Worm (Caenorhabditis elegans) whole organism, L2 larva: ENCODE measurements around the gene str-121.

Experiments used
- C34F6.9 ChIP-seq: fragments of 150-350 bp; optimal IDR thresholded peaks from 2 replicates; lab custom pipeline; 2014; ENCODE audit warnings: missing biosample characterization, missing genetic modification characterization
- F13H6.1 ChIP-seq: sonication (generic microtip); optimal IDR thresholded peaks from 2 replicates; lab custom pipeline; 2016; ENCODE audit warnings: missing genetic modification characterization, missing compliant biosample characterization
- R02D3.7 ChIP-seq: fragments of 150-350 bp; optimal IDR thresholded peaks from 2 replicates; lab custom pipeline; 2014; ENCODE audit warnings: missing biosample characterization, missing genetic modification characterization
- Y55F3AM.14 ChIP-seq: fragments of 200-800 bp; sonication (Bioruptor generic); optimal IDR thresholded peaks from 2 replicates; lab custom pipeline; 2018; ENCODE audit warnings: mild to moderate bottlenecking, missing genetic modification characterization, missing compliant biosample characterization
- ZK546.5 ChIP-seq: sonication (generic microtip); optimal IDR thresholded peaks from 2 replicates; lab custom pipeline; 2017; ENCODE audit warnings: missing biosample characterization, missing genetic modification characterization
- alr-1 ChIP-seq: fragments of 150-350 bp; optimal IDR thresholded peaks from 2 replicates; lab custom pipeline; 2014; ENCODE audit warnings: missing biosample characterization, missing genetic modification characterization
- aly-2 ChIP-seq: fragments of 150-350 bp; optimal IDR thresholded peaks from 2 replicates; lab custom pipeline; 2014; ENCODE audit warnings: missing biosample characterization, missing genetic modification characterization
- blmp-1 ChIP-seq: sonication (generic microtip); optimal IDR thresholded peaks from 2 replicates; lab custom pipeline; 2017; ENCODE audit warnings: missing genetic modification characterization, mild to moderate bottlenecking, missing compliant biosample characterization, antibody characterized with exemption, moderate library complexity; ENCODE audit not compliant: insufficient read depth
- ceh-16 ChIP-seq: fragments of 150-350 bp; optimal IDR thresholded peaks from 2 replicates; lab custom pipeline; 2014; ENCODE audit warnings: missing biosample characterization, missing genetic modification characterization
- ceh-82 ChIP-seq: fragments of 150-350 bp; optimal IDR thresholded peaks from 2 replicates; lab custom pipeline; 2014; ENCODE audit warnings: missing biosample characterization, missing genetic modification characterization
- crh-2 ChIP-seq: sonication (generic microtip); optimal IDR thresholded peaks from 2 replicates; lab custom pipeline; 2017; ENCODE audit warnings: missing biosample characterization, missing genetic modification characterization
- dmd-4 ChIP-seq: sonication (generic microtip); optimal IDR thresholded peaks from 2 replicates; lab custom pipeline; 2017; ENCODE audit warnings: missing biosample characterization, missing genetic modification characterization
- egl-27 ChIP-seq: sonication (generic microtip); optimal IDR thresholded peaks from 3 replicates; lab custom pipeline; 2017; ENCODE audit warnings: missing biosample characterization, missing genetic modification reagents, missing genetic modification characterization
- elt-1 ChIP-seq: fragments of 150-350 bp; optimal IDR thresholded peaks from 2 replicates; lab custom pipeline; 2014; ENCODE audit warnings: missing biosample characterization, missing genetic modification characterization
- elt-3 ChIP-seq: sonication (generic microtip); optimal IDR thresholded peaks from 2 replicates; lab custom pipeline; 2017; ENCODE audit warnings: missing biosample characterization, missing genetic modification characterization
- fos-1 ChIP-seq: fragments of 150-350 bp; optimal IDR thresholded peaks from 2 replicates; lab custom pipeline; 2014; ENCODE audit warnings: missing biosample characterization, missing genetic modification characterization
- lin-11 ChIP-seq: fragments of 150-350 bp; sonication (generic microtip); optimal IDR thresholded peaks from 2 replicates; lab custom pipeline; 2014; ENCODE audit warnings: missing biosample characterization, missing genetic modification characterization, inconsistent platforms, mixed read lengths
- lin-13 ChIP-seq: fragments of 150-350 bp; optimal IDR thresholded peaks from 2 replicates; lab custom pipeline; 2014; ENCODE audit warnings: missing biosample characterization, missing genetic modification reagents, missing genetic modification characterization
- lin-39 ChIP-seq: fragments of 150-350 bp; optimal IDR thresholded peaks from 2 replicates; lab custom pipeline; 2014; ENCODE audit warnings: missing biosample characterization, missing genetic modification reagents, missing genetic modification characterization
- mab-5 ChIP-seq: fragments of 150-350 bp; optimal IDR thresholded peaks from 2 replicates; lab custom pipeline; 2014; ENCODE audit warnings: missing biosample characterization, missing genetic modification characterization
- mbf-1 ChIP-seq: sonication (generic microtip); optimal IDR thresholded peaks from 2 replicates; lab custom pipeline; 2017; ENCODE audit warnings: missing biosample characterization, missing genetic modification characterization
- mdl-1 ChIP-seq, 2 experiments: fragments of 150-350 bp in 1 of 2; sonication (generic microtip) in 1 of 2; optimal IDR thresholded peaks; 2 replicates each; lab custom pipeline; 2017; ENCODE audit warnings: missing biosample characterization in 2 of 2, missing genetic modification characterization in 2 of 2
- nhr-10 ChIP-seq: sonication (generic microtip); optimal IDR thresholded peaks from 2 replicates; lab custom pipeline; 2017; ENCODE audit warnings: missing biosample characterization, missing genetic modification characterization
- nhr-12 ChIP-seq: fragments of 150-350 bp; optimal IDR thresholded peaks from 2 replicates; lab custom pipeline; 2014; ENCODE audit warnings: missing biosample characterization, missing genetic modification characterization
- nhr-129 ChIP-seq: fragments of 150-350 bp; optimal IDR thresholded peaks from 2 replicates; lab custom pipeline; 2014; ENCODE audit warnings: missing biosample characterization, missing genetic modification characterization
- nhr-77 ChIP-seq: fragments of 150-350 bp; optimal IDR thresholded peaks from 2 replicates; lab custom pipeline; 2014; ENCODE audit warnings: missing biosample characterization, missing genetic modification characterization
- peb-1 ChIP-seq: fragments of 150-350 bp; optimal IDR thresholded peaks from 2 replicates; lab custom pipeline; 2014; ENCODE audit warnings: missing biosample characterization, missing genetic modification characterization
- sem-4 ChIP-seq: fragments of 150-350 bp; optimal IDR thresholded peaks from 2 replicates; lab custom pipeline; 2014; ENCODE audit warnings: missing biosample characterization, missing genetic modification reagents, missing genetic modification characterization
- skn-1 ChIP-seq: sonication (generic microtip); optimal IDR thresholded peaks from 2 replicates; lab custom pipeline; 2017; ENCODE audit warnings: missing biosample characterization, missing genetic modification characterization
- sma-3 ChIP-seq: sonication (generic microtip); optimal IDR thresholded peaks from 2 replicates; lab custom pipeline; 2016; ENCODE audit warnings: missing genetic modification reagents, missing genetic modification characterization, missing compliant biosample characterization
- unc-39 ChIP-seq: fragments of 150-350 bp; optimal IDR thresholded peaks from 2 replicates; lab custom pipeline; 2014; ENCODE audit warnings: missing biosample characterization, missing genetic modification characterization
- unc-62 ChIP-seq: fragments of 150-350 bp; optimal IDR thresholded peaks from 2 replicates; lab custom pipeline; 2014; ENCODE audit warnings: missing biosample characterization, missing genetic modification reagents, missing genetic modification characterization
- zag-1 ChIP-seq: fragments of 150-350 bp; optimal IDR thresholded peaks from 2 replicates; lab custom pipeline; 2014; ENCODE audit warnings: missing biosample characterization, missing genetic modification characterization
- ztf-1 ChIP-seq: fragments of 200-800 bp; sonication (Bioruptor generic); conservative IDR thresholded peaks from 2 replicates; pipeline ENCODE4 v1.3.6; 2022; ENCODE audit warnings: missing genetic modification characterization, missing compliant biosample characterization
- ztf-11 ChIP-seq: sonication (generic microtip); optimal IDR thresholded peaks from 2 replicates; lab custom pipeline; 2017; ENCODE audit warnings: missing biosample characterization, missing genetic modification characterization
- ztf-4 ChIP-seq: fragments of 150-350 bp; optimal IDR thresholded peaks from 2 replicates; lab custom pipeline; 2014; ENCODE audit warnings: missing biosample characterization, missing genetic modification characterization

The str-121 gene

ce11 chrV:248636-249035, 5.9 kb downstream of the str-121 start:
- TF ChIP-seq sma-3 (GFP tag; lab: Kevin White, UChicago) (no peak), aly-2 (tag; lab: Kevin White, UChicago) (no peak), C34F6.9 (tag; lab: Kevin White, UChicago) (no peak), R02D3.7 (tag; lab: Kevin White, UChicago) (no peak), nhr-12 (tag; lab: Kevin White, UChicago) (no peak), mab-5 (no peak)

ce11 chrV:247576-247975, 6.9 kb downstream of the str-121 start:
- no peak for TF ChIP-seq mbf-1
- no peak for TF ChIP-seq ZK546.5 (tag; lab: Kevin White, UChicago)
- no peak for TF ChIP-seq alr-1 (tag; lab: Kevin White, UChicago)
- TF ChIP-seq unc-62 (GFP tag; lab: Kevin White, UChicago) = no peak
- TF ChIP-seq aly-2 (tag; lab: Kevin White, UChicago) = no peak
- no peak for TF ChIP-seq C34F6.9 (tag; lab: Kevin White, UChicago)
- no peak for TF ChIP-seq fos-1 (tag; lab: Kevin White, UChicago)
- TF ChIP-seq nhr-129 = no peak
- no peak for TF ChIP-seq zag-1 (tag; lab: Kevin White, UChicago)
- TF ChIP-seq egl-27 (tag; lab: Kevin White, UChicago) = no peak
- TF ChIP-seq dmd-4 (tag; lab: Kevin White, UChicago) = no peak
- TF ChIP-seq mdl-1 (tag; optimal IDR thresholded peaks at IDR 0.05; lab: Kevin White, UChicago) = no peak
- TF ChIP-seq blmp-1 (tag; lab: Kevin White, UChicago) = no peak
- TF ChIP-seq, all 48 proteins: peak for 0

ce11 chrV:246097-246496, 8.4 kb downstream of the str-121 start, which contains the start of gene kin-34:
TSS of gene kin-34 (minus strand) at chrV:246197.
- no peak for TF ChIP-seq C34F6.9 (tag; lab: Kevin White, UChicago)
- no peak for TF ChIP-seq elt-3
- no peak for TF ChIP-seq alr-1 (tag; lab: Kevin White, UChicago)
- TF ChIP-seq ceh-82 (tag; lab: Kevin White, UChicago) = no peak
- TF ChIP-seq skn-1 (tag; lab: Kevin White, UChicago) = no peak
- no peak for TF ChIP-seq lin-11 (tag; lab: Kevin White, UChicago)
- TF ChIP-seq mdl-1 (tag; optimal IDR thresholded peaks at IDR 0.05; lab: Kevin White, UChicago) = no peak
- TF ChIP-seq unc-39 (tag; lab: Kevin White, UChicago) = no peak
- no peak for TF ChIP-seq crh-2
- no peak for TF ChIP-seq sem-4 (tag; lab: Kevin White, UChicago)
- TF ChIP-seq ztf-11 (tag; lab: Kevin White, UChicago) = no peak
- no peak for TF ChIP-seq zag-1 (tag; lab: Kevin White, UChicago)
- TF ChIP-seq elt-1 (tag; lab: Kevin White, UChicago) = no peak
- TF ChIP-seq peb-1 (tag; lab: Kevin White, UChicago) = no peak
- TF ChIP-seq egl-27 (tag; lab: Kevin White, UChicago) = no peak

- TF ChIP-seq unc-62 (GFP tag; lab: Kevin White, UChicago) = no peak
- no peak for TF ChIP-seq ztf-1 (GFP tag; lab: Robert Waterston, UW)
- no peak for TF ChIP-seq zag-1 (tag; lab: Kevin White, UChicago)
- TF ChIP-seq Y55F3AM.14 = no peak
- no peak for TF ChIP-seq ztf-11 (tag; lab: Kevin White, UChicago)
- no peak for TF ChIP-seq nhr-10 (tag; lab: Kevin White, UChicago)
Observed at ce11 chrV:242518-242917, 12.0 kb downstream of the str-121 start, which contains the start of gene R02C2.7. TSS of gene R02C2.7 (minus strand) at chrV:242618.

- TF ChIP-seq ztf-4 (tag; lab: Kevin White, UChicago) (no peak), nhr-10 (tag; lab: Kevin White, UChicago) (no peak), mbf-1 (no peak), crh-2 (no peak), skn-1 (tag; lab: Kevin White, UChicago) (no peak), zag-1 (tag; lab: Kevin White, UChicago) (no peak), dmd-4 (tag; lab: Kevin White, UChicago) (no peak), nhr-129 (no peak), elt-3 (no peak), ceh-16 (tag; lab: Kevin White, UChicago) (no peak), lin-39 (tag; lab: Kevin White, UChicago) (no peak), nhr-77 (no peak), F13H6.1 (tag; lab: Kevin White, UChicago) (no peak), unc-39 (tag; lab: Kevin White, UChicago) (no peak), lin-13 (no peak), ceh-82 (tag; lab: Kevin White, UChicago) (no peak), peb-1 (tag; lab: Kevin White, UChicago) (no peak), lin-11 (tag; lab: Kevin White, UChicago) (no peak), C34F6.9 (tag; lab: Kevin White, UChicago) (no peak), blmp-1 (tag; lab: Kevin White, UChicago) (no peak)
Observed at ce11 chrV:240287-240686, 14.2 kb downstream of the str-121 start, which contains the start of gene txt-2. TSS of gene txt-2 (minus strand) at chrV:240500.
